Fruit fly (Drosophila melanogaster) S2 (cell line): ENCODE data around the gene CG46512.
"Not testable (repeated sequence)": the region's sequence is repeated elsewhere in the genome, so short reads cannot be mapped to it uniquely, and the experiment has no call there.

Experiments
- CG8478 ChIP-seq: fragments of >200 bp; optimal IDR thresholded peaks from 2 replicates; lab custom pipeline; 2018
- CTCF ChIP-seq, 2 experiments: fragments of >200 bp; optimal IDR thresholded peaks; 2 replicates each; lab custom pipeline; 2018

DNA sequence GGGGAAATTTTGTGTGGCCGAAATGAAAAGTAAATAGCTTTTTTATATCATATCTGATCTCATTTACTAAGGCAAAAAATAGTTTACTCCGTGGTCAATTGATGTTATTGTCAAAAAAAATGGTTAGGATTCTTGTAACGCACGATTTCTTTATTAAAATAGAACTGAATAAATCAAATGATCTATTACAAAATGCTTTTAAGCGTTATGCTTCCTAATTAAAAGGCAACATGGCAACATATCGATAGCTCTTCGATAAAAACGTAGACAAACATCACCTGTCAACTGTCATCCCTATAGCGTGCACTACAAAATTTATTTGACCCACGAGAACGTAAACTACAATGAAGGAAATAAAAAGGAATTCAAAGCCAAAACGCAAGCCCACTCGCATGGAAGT lies 10.0 kb upstream of the CG46512 start, which contains the start of gene CG46510:
- not testable (repeated sequence) for TF ChIP-seq CG8478 (lab: Kevin White, UChicago); CTCF (optimal IDR thresholded peaks at IDR 0.05; lab: Kevin White, UChicago)
